Worm (Caenorhabditis elegans): Measurements from ENCODE around the gene R10E8.6.
A peak's percentile ranks its signal among the peaks of the same experiment; 100 is the strongest.

DNA sequence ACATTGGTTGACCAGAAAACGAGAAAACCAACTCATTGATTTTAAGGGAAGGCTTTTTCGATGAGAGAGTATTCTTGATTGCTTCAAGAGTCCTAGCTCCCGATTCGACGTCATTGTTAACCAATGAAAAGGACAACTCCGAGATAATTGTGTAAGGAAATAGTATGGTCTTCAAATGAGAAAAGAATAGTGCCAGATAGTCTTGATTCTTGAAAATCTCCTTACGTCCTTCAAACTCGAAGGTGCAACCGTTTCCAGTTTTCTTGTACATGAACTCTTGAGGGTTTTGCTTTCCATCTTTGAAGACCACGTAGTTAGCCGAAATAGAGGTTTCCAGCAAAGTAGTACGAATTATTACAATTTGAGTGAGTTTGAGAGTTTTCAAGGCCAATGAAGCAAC, 23.0 kb downstream of the R10E8.6 start:
- TF ChIP-seq unc-62 (GFP tag; optimal IDR thresholded peaks at IDR 0.05 in 1 of 2), result peak in 1 of 2 experiments; percentile 93
- TF ChIP-seq unc-62 (tag; optimal IDR thresholded peaks at IDR 0.05), result no peak
- no peak for TF ChIP-seq nhr-11 (tag; optimal IDR thresholded peaks at IDR 0.05)
- TF ChIP-seq ztf-11 (tag; optimal IDR thresholded peaks at IDR 0.05), result no peak
- no peak for TF ChIP-seq T26A8.4 (GFP tag; IDR thresholded peaks at IDR 0.05)
- no peak for TF ChIP-seq pqm-1 (tag; optimal IDR thresholded peaks at IDR 0.05)
- no peak for TF ChIP-seq sdz-12 (GFP tag; optimal IDR thresholded peaks at IDR 0.05)
- TF ChIP-seq daf-19 (GFP tag; conservative IDR thresholded peaks at IDR 0.05), result no peak
